Fruit fly (Drosophila melanogaster): ENCODE measurements around the gene gny.

The gny gene

dm6 chr2L:10413251-10414127, 33.6 kb downstream of the gny start, which contains the start of the genes CG5355 and Klp31E (continued):
- peak in 1 of 2 experiments; percentile 26 for TF ChIP-seq insv (GFP tag; optimal IDR thresholded peaks at IDR 0.05)
- TF ChIP-seq kah (GFP tag; optimal IDR thresholded peaks at IDR 0.05) = no peak
- TF ChIP-seq CG5953 (GFP tag; IDR thresholded peaks at IDR 0.05) = no peak
- peak; percentile 65 for TF ChIP-seq unc-4 (GFP tag; IDR thresholded peaks at IDR 0.05; ENCODE audit: partially characterized antibody)
- peak; percentile 76 for TF ChIP-seq CG8924 (tag; optimal IDR thresholded peaks at IDR 0.05)
- TF ChIP-seq stc (GFP tag; IDR thresholded peaks at IDR 0.05) = 0 out of 2 replicates have a peak, but pooled peaks have one; percentile 26
- peak; percentile 31 for TF ChIP-seq nerfin-1 (tag; optimal IDR thresholded peaks at IDR 0.05)
- TF ChIP-seq ham (GFP tag; IDR thresholded peaks at IDR 0.05) = no peak
- no peak for TF ChIP-seq h (optimal IDR thresholded peaks at IDR 0.05)
- peak; percentile 45 for TF ChIP-seq Atf-2 (GFP tag; optimal IDR thresholded peaks at IDR 0.05)
- TF ChIP-seq ash1 (GFP tag; optimal IDR thresholded peaks at IDR 0.05) = no peak
- peak; percentile 87 for TF ChIP-seq CG9727 (GFP tag; optimal IDR thresholded peaks at IDR 0.05)
- TF ChIP-seq Taf1 (GFP tag; IDR thresholded peaks at IDR 0.05) = no peak
- TF ChIP-seq CG10147 (GFP tag; optimal IDR thresholded peaks at IDR 0.05) = peak; percentile 63
- no peak for TF ChIP-seq tio (GFP tag; optimal IDR thresholded peaks at IDR 0.05)
- peak; percentile 67 for TF ChIP-seq BEAF-32 (GFP tag; optimal IDR thresholded peaks at IDR 0.05)
- TF ChIP-seq CG10565 (GFP tag; optimal IDR thresholded peaks at IDR 0.05) = no peak
- TF ChIP-seq gcm2 (GFP tag; optimal IDR thresholded peaks at IDR 0.05) = peak; percentile 35
- TF ChIP-seq Chrac-16 (GFP tag; optimal IDR thresholded peaks at IDR 0.05) = peak; percentile 66
- peak; percentile 69 for TF ChIP-seq Sry-δ (GFP tag; optimal IDR thresholded peaks at IDR 0.05)
- TF ChIP-seq CG10979 (tag; optimal IDR thresholded peaks at IDR 0.05) = peak; percentile 72
- peak; percentile 73 for TF ChIP-seq CG15601 (tag; optimal IDR thresholded peaks at IDR 0.05)
- TF ChIP-seq z (GFP tag; IDR thresholded peaks at IDR 0.05) = no peak
- 0 out of 2 replicates have a peak, but pooled peaks have one; percentile 17 for TF ChIP-seq wor (GFP tag; IDR thresholded peaks at IDR 0.05)
- TF ChIP-seq CG8765 (GFP tag; IDR thresholded peaks at IDR 0.05) = no peak
- TF ChIP-seq CG12391 (tag; optimal IDR thresholded peaks at IDR 0.05) = peak; percentile 84
- peak; percentile 42 for TF ChIP-seq CG1792 (GFP tag; optimal IDR thresholded peaks at IDR 0.05)
- peak; percentile 68; the same call in 1 of the 2 replicates for TF ChIP-seq NFAT (GFP tag; IDR thresholded peaks at IDR 0.05)
- peak; percentile 86 for TF ChIP-seq CG18262 (tag; optimal IDR thresholded peaks at IDR 0.05)
- peak; percentile 56 for TF ChIP-seq zfh2 (GFP tag; optimal IDR thresholded peaks at IDR 0.05)
- no peak for TF ChIP-seq CG3726 (GFP tag; IDR thresholded peaks at IDR 0.05)
- no peak for TF ChIP-seq CG11093 (GFP tag; IDR thresholded peaks at IDR 0.05)
- TF ChIP-seq CG34224 (GFP tag; IDR thresholded peaks at IDR 0.05; ENCODE audit: partially characterized antibody) = peak; percentile 71
- TF ChIP-seq corto (GFP tag; optimal IDR thresholded peaks at IDR 0.05) = no peak
- TF ChIP-seq B-H2 (GFP tag; optimal IDR thresholded peaks at IDR 0.05) = no peak
- no peak; the same call in 2 of the 3 replicates for TF ChIP-seq Mrtf (GFP tag; IDR thresholded peaks at IDR 0.05)
- peak; percentile 43 for TF ChIP-seq CG7786 (GFP tag; optimal IDR thresholded peaks at IDR 0.05)
- no peak for TF ChIP-seq yki (optimal IDR thresholded peaks at IDR 0.05)
- peak; percentile 6 for TF ChIP-seq CG4617 (GFP tag; optimal IDR thresholded peaks at IDR 0.05; ENCODE audit: borderline replicate concordance)
- TF ChIP-seq CG31388 (GFP tag; optimal IDR thresholded peaks at IDR 0.05) = peak; percentile 28
- peak; percentile 80 for TF ChIP-seq Meics (GFP tag; optimal IDR thresholded peaks at IDR 0.05)
- peak; percentile 83 for TF ChIP-seq phol (tag; optimal IDR thresholded peaks at IDR 0.05)
- TF ChIP-seq btn (GFP tag; optimal IDR thresholded peaks at IDR 0.05) = no peak
- no peak for TF ChIP-seq TFAM (GFP tag; optimal IDR thresholded peaks at IDR 0.05)
- peak; percentile 62 for TF ChIP-seq Atf6 (GFP tag; IDR thresholded peaks at IDR 0.05)
- TF ChIP-seq dan (GFP tag; IDR thresholded peaks at IDR 0.05) = no peak
- TF ChIP-seq toy (GFP tag; IDR thresholded peaks at IDR 0.05) = no peak
- peak; percentile 49 for TF ChIP-seq CG11723 (GFP tag; optimal IDR thresholded peaks at IDR 0.05)
- no peak for TF ChIP-seq C15 (GFP tag; IDR thresholded peaks at IDR 0.05)
- TF ChIP-seq crp (GFP tag; optimal IDR thresholded peaks at IDR 0.05) = peak; percentile 30 to 84
